Fruit fly (Drosophila melanogaster) whole organism, embryonic: Measurements from ENCODE around the gene anox.

Experiments
- Adf1 ChIP-seq: fragments of 200-800 bp; sonication (Bioruptor generic); IDR thresholded peaks from 2 replicates; pipeline ENCODE4 v1.3.6; 2022; ENCODE audit warnings: missing biosample characterization, missing genetic modification characterization
- Antp ChIP-seq: fragments of 200-800 bp; sonication (Bioruptor generic); optimal IDR thresholded peaks from 3 replicates; lab custom pipeline; 2016; ENCODE audit warnings: missing biosample characterization, missing genetic modification characterization
- Bdp1 ChIP-seq: fragments of 200-800 bp; sonication (Bioruptor generic); optimal IDR thresholded peaks from 3 replicates; lab custom pipeline; 2016; ENCODE audit warnings: missing biosample characterization, missing genetic modification characterization
- BtbVII ChIP-seq: fragments of 200-800 bp; sonication (Bioruptor generic); optimal IDR thresholded peaks from 3 replicates; lab custom pipeline; 2017; ENCODE audit warnings: missing biosample characterization, mild to moderate bottlenecking, missing genetic modification characterization
- CG10209 ChIP-seq: fragments of 200-800 bp; sonication (Bioruptor generic); optimal IDR thresholded peaks from 3 replicates; lab custom pipeline; 2017; ENCODE audit warnings: missing biosample characterization, mild to moderate bottlenecking, missing genetic modification characterization, missing genetic modification reagents
- CG11247 ChIP-seq: fragments of 200-800 bp; sonication (Bioruptor generic); IDR thresholded peaks from 2 replicates; pipeline ENCODE4 v1.3.6; 2022; ENCODE audit warnings: missing biosample characterization, missing genetic modification characterization
- CG11398 ChIP-seq: fragments of 200-800 bp; sonication (Bioruptor generic); optimal IDR thresholded peaks from 2 replicates; lab custom pipeline; 2016; ENCODE audit warnings: missing biosample characterization, missing genetic modification characterization
- CG12104 ChIP-seq: fragments of 200-800 bp; sonication (Bioruptor generic); optimal IDR thresholded peaks from 3 replicates; lab custom pipeline; 2016; ENCODE audit warnings: missing biosample characterization, missing genetic modification characterization
- CG14050 ChIP-seq: fragments of 200-800 bp; sonication (Bioruptor generic); IDR thresholded peaks from 3 replicates; pipeline ENCODE4 v1.3.6; 2022; ENCODE audit warnings: missing biosample characterization, missing genetic modification characterization
- CG14860 ChIP-seq: fragments of 200-800 bp; sonication (Bioruptor generic); IDR thresholded peaks from 3 replicates; pipeline ENCODE4 v1.3.6; 2022; ENCODE audit warnings: missing biosample characterization, missing genetic modification characterization; ENCODE audit not compliant: partially characterized antibody
- CG1832 ChIP-seq: fragments of 200-800 bp; sonication (Bioruptor generic); optimal IDR thresholded peaks from 2 replicates; lab custom pipeline; 2017; ENCODE audit warnings: missing biosample characterization, mild to moderate bottlenecking, missing genetic modification characterization, inconsistent platforms
- CG31388 ChIP-seq: fragments of 200-800 bp; sonication (Bioruptor generic); optimal IDR thresholded peaks from 2 replicates; lab custom pipeline; 2016; ENCODE audit warnings: missing biosample characterization, missing genetic modification characterization
- CG32532 ChIP-seq: fragments of 200-800 bp; sonication (Bioruptor generic); IDR thresholded peaks from 2 replicates; pipeline ENCODE4 v1.3.6; 2022; ENCODE audit warnings: missing biosample characterization, missing genetic modification characterization
- CG34224 ChIP-seq: fragments of 200-800 bp; sonication (Bioruptor generic); IDR thresholded peaks from 3 replicates; pipeline ENCODE4 v1.3.6; 2022; ENCODE audit warnings: missing biosample characterization, missing genetic modification characterization; ENCODE audit not compliant: partially characterized antibody
- CG4404 ChIP-seq: fragments of 200-800 bp; sonication (Bioruptor generic); IDR thresholded peaks from 2 replicates; pipeline ENCODE4 v1.3.6; 2022; ENCODE audit warnings: missing biosample characterization, missing genetic modification characterization
- CG6272 ChIP-seq: fragments of 200-800 bp; sonication (Bioruptor generic); IDR thresholded peaks from 2 replicates; pipeline ENCODE4 v1.3.6; 2022; ENCODE audit warnings: missing biosample characterization, missing genetic modification characterization
- CG6854 ChIP-seq: fragments of 200-800 bp; sonication (Bioruptor generic); optimal IDR thresholded peaks from 3 replicates; lab custom pipeline; 2017; ENCODE audit warnings: missing biosample characterization, mild to moderate bottlenecking, missing genetic modification characterization
- CG7928 ChIP-seq: fragments of 200-800 bp; sonication (Bioruptor generic); optimal IDR thresholded peaks from 2 replicates; lab custom pipeline; 2017; ENCODE audit warnings: missing biosample characterization, mild to moderate bottlenecking, missing genetic modification characterization
- CG9932 ChIP-seq: fragments of 200-800 bp; sonication (Bioruptor generic); IDR thresholded peaks from 2 replicates; pipeline ENCODE4 v1.3.6; 2022; ENCODE audit warnings: missing biosample characterization, missing genetic modification characterization
- Dfd ChIP-seq, 2 experiments: fragments of >200 bp; optimal IDR thresholded peaks; 2 replicates each; lab custom pipeline; 2017; ENCODE audit warnings: missing biosample characterization in 2 of 2, missing genetic modification characterization in 2 of 2
- Eip74EF ChIP-seq, 2 experiments: fragments of 200-800 bp in 1 of 2; fragments of >200 bp in 1 of 2; sonication (Bioruptor generic) in 1 of 2; optimal IDR thresholded peaks; 2 replicates each; lab custom pipeline; 2017 to 2019; ENCODE audit warnings: missing biosample characterization in 2 of 2, missing genetic modification characterization in 2 of 2, mild to moderate bottlenecking in 1 of 2, moderate library complexity in 1 of 2
- Fer1 ChIP-seq: fragments of 200-800 bp; sonication (Bioruptor generic); optimal IDR thresholded peaks from 2 replicates; lab custom pipeline; 2017; ENCODE audit warnings: missing biosample characterization, mild to moderate bottlenecking, missing genetic modification characterization
- Gug ChIP-seq: fragments of 200-800 bp; sonication (Bioruptor generic); IDR thresholded peaks from 4 replicates; pipeline ENCODE4 v1.3.6; 2022; ENCODE audit warnings: missing biosample characterization, missing genetic modification characterization
- HmgD ChIP-seq: fragments of 200-800 bp; sonication (Bioruptor generic); optimal IDR thresholded peaks from 3 replicates; lab custom pipeline; 2016; ENCODE audit warnings: missing biosample characterization, missing genetic modification characterization
- Jarid2 ChIP-seq: fragments of 200-800 bp; sonication (Bioruptor generic); optimal IDR thresholded peaks from 3 replicates; lab custom pipeline; 2017; ENCODE audit warnings: mild to moderate bottlenecking, missing biosample characterization, missing genetic modification reagents, missing genetic modification characterization
- MBD-R2 ChIP-seq: fragments of 200-800 bp; sonication (Bioruptor generic); IDR thresholded peaks from 2 replicates; pipeline ENCODE4 v1.3.6; 2022; ENCODE audit warnings: missing biosample characterization, missing genetic modification characterization
- MESR4 ChIP-seq: fragments of 200-800 bp; sonication (Bioruptor generic); optimal IDR thresholded peaks from 2 replicates; lab custom pipeline; 2018; ENCODE audit warnings: missing biosample characterization, mild to moderate bottlenecking, missing genetic modification characterization, moderate library complexity
- Max ChIP-seq: fragments of 200-800 bp; sonication (Bioruptor generic); optimal IDR thresholded peaks from 2 replicates; lab custom pipeline; 2016; ENCODE audit warnings: missing biosample characterization, mild to moderate bottlenecking, missing genetic modification characterization
- Pdp1 ChIP-seq, 2 experiments: fragments of 200-800 bp; sonication (Bioruptor generic); optimal IDR thresholded peaks; 3 replicates each; lab custom pipeline; 2016; ENCODE audit warnings: missing biosample characterization in 2 of 2, missing genetic modification characterization in 2 of 2, mild to moderate bottlenecking in 1 of 2, moderate library complexity in 1 of 2
- al ChIP-seq: fragments of 200-800 bp; sonication (Bioruptor generic); IDR thresholded peaks from 2 replicates; pipeline ENCODE4 v1.3.6; 2022; ENCODE audit warnings: missing biosample characterization, missing genetic modification characterization
- ap ChIP-seq: fragments of 200-800 bp; sonication (Bioruptor generic); IDR thresholded peaks from 2 replicates; pipeline ENCODE4 v1.3.6; 2022; ENCODE audit warnings: missing biosample characterization, missing genetic modification characterization
- chif ChIP-seq, 2 experiments: fragments of 200-800 bp; sonication (Bioruptor generic); optimal IDR thresholded peaks; 3 replicates each; lab custom pipeline; 2016; ENCODE audit warnings: missing biosample characterization in 2 of 2, missing genetic modification characterization in 2 of 2
- crol ChIP-seq: fragments of 200-800 bp; sonication (Bioruptor generic); IDR thresholded peaks from 2 replicates; pipeline ENCODE4 v1.3.6; 2022; ENCODE audit warnings: missing biosample characterization, missing genetic modification characterization
- disco-r ChIP-seq: fragments of 200-800 bp; sonication (Bioruptor generic); optimal IDR thresholded peaks from 2 replicates; lab custom pipeline; 2016; ENCODE audit warnings: missing biosample characterization, missing genetic modification characterization
- dmrt99B ChIP-seq: fragments of 200-800 bp; sonication (Bioruptor generic); optimal IDR thresholded peaks from 2 replicates; lab custom pipeline; 2018; ENCODE audit warnings: missing biosample characterization, mild to moderate bottlenecking, missing genetic modification characterization, moderate library complexity
- eve ChIP-seq, 2 experiments: fragments of >200 bp; optimal IDR thresholded peaks; 2 replicates each; lab custom pipeline; 2017; ENCODE audit warnings: missing biosample characterization in 2 of 2, missing genetic modification characterization in 2 of 2
- grn ChIP-seq: fragments of 200-800 bp; sonication (Bioruptor generic); optimal IDR thresholded peaks from 3 replicates; lab custom pipeline; 2017; ENCODE audit warnings: missing biosample characterization, missing genetic modification characterization
- gt ChIP-seq: fragments of 200-800 bp; sonication (Bioruptor generic); IDR thresholded peaks from 2 replicates; pipeline ENCODE4 v1.3.6; 2022; ENCODE audit warnings: missing biosample characterization, missing genetic modification characterization
- hkb ChIP-seq, 2 experiments: fragments of 200-800 bp in 1 of 2; fragments of >200 bp in 1 of 2; sonication (Bioruptor generic) in 1 of 2; IDR thresholded peaks in 1 of 2; optimal IDR thresholded peaks in 1 of 2; 2 replicates each; pipeline versions ENCODE4 v1.3.6 to Lab custom; 2017 to 2022; ENCODE audit warnings: missing biosample characterization in 1 of 2, missing genetic modification characterization in 1 of 2
- kay ChIP-seq: fragments of 200-800 bp; sonication (Bioruptor generic); optimal IDR thresholded peaks from 2 replicates; lab custom pipeline; 2016; ENCODE audit warnings: missing biosample characterization, missing genetic modification characterization
- mld ChIP-seq: fragments of 200-800 bp; sonication (Bioruptor generic); IDR thresholded peaks from 3 replicates; pipeline ENCODE4 v1.3.6; 2022; ENCODE audit warnings: missing biosample characterization, missing genetic modification characterization; ENCODE audit not compliant: partially characterized antibody
- nom ChIP-seq: fragments of 200-800 bp; sonication (Bioruptor generic); optimal IDR thresholded peaks from 2 replicates; lab custom pipeline; 2017; ENCODE audit warnings: missing biosample characterization, missing genetic modification characterization, mild to moderate bottlenecking, moderate library complexity, missing genetic modification reagents
- pho ChIP-seq: fragments of 200-800 bp; sonication (Bioruptor generic); optimal IDR thresholded peaks from 2 replicates; lab custom pipeline; 2016; ENCODE audit warnings: missing biosample characterization, missing genetic modification characterization
- psq ChIP-seq: fragments of 200-800 bp; sonication (Bioruptor generic); optimal IDR thresholded peaks from 2 replicates; lab custom pipeline; 2017; ENCODE audit warnings: missing biosample characterization, missing genetic modification characterization
- pum ChIP-seq: fragments of 200-800 bp; sonication (Bioruptor generic); optimal IDR thresholded peaks from 2 replicates; lab custom pipeline; 2016; ENCODE audit warnings: missing biosample characterization, missing genetic modification characterization
- shn ChIP-seq: fragments of 200-800 bp; sonication (Bioruptor generic); optimal IDR thresholded peaks from 3 replicates; lab custom pipeline; 2016; ENCODE audit warnings: missing biosample characterization, missing genetic modification characterization
- sim ChIP-seq: fragments of 200-800 bp; sonication (Bioruptor generic); IDR thresholded peaks from 2 replicates; pipeline ENCODE4 v1.3.6; 2022; ENCODE audit warnings: missing biosample characterization, missing genetic modification characterization
- sima ChIP-seq: fragments of 200-800 bp; sonication (Bioruptor generic); optimal IDR thresholded peaks from 2 replicates; lab custom pipeline; 2016; ENCODE audit warnings: missing biosample characterization, missing genetic modification characterization
- zfh1 ChIP-seq: fragments of 200-800 bp; sonication (Bioruptor generic); IDR thresholded peaks from 3 replicates; pipeline ENCODE4 v1.3.6; 2022; ENCODE audit warnings: missing biosample characterization, missing genetic modification characterization

Gene anox

DNA sequence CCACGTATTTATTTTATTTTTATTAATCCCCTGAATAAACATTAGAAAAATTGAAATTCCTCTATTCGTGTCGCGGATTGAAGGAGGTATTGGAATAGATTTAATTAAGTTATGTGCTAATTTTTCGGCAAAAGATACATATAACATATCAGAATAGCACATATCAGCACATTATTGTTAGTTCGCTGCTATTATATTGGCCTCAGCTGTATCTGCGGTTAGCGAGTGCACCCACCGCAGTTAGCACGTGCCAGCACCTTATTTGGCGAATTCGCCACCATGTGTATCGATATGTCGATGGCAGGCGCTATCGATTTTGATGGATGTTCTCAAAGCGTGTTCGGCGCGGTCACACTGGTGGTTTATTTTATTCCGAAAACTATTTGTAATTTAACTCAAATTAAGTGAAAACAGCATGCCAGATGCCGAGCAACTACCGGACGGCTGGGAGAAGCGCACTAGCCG lies 26.0 kb upstream of the anox start, which contains the start of gene dod (continued):
- no peak for TF ChIP-seq hkb (optimal IDR thresholded peaks at IDR 0.05; lab: Kevin White, UChicago)
- peak; percentile 41; the same call in 1 of the 2 replicates for TF ChIP-seq hkb (GFP tag; IDR thresholded peaks at IDR 0.05; lab: Robert Waterston, UW)
- peak; percentile 37; the same call in 1 of the 4 replicates for TF ChIP-seq Gug (GFP tag; lab: Robert Waterston, UW)
- TF ChIP-seq sim (GFP tag; lab: Robert Waterston, UW): peak; percentile 30; the same call in 1 of the 2 replicates
- no peak for TF ChIP-seq sima (GFP tag; lab: Kevin White, UChicago)
- TF ChIP-seq shn: peak; percentile 57
- TF ChIP-seq Bdp1 (GFP tag; lab: Kevin White, UChicago): peak; percentile 44
- no peak for TF ChIP-seq CG11398 (GFP tag; lab: Kevin White, UChicago)
- peak; percentile 65; the same call in 2 of the 3 replicates for TF ChIP-seq CG34224 (GFP tag; lab: Robert Waterston, UW)
- peak; percentile 73 for TF ChIP-seq CG9932 (GFP tag; lab: Robert Waterston, UW)
- TF ChIP-seq Pdp1 (GFP tag; optimal IDR thresholded peaks at IDR 0.05; lab: Kevin White, UChicago): peak; percentile 26 to 53
- TF ChIP-seq mld (GFP tag; lab: Robert Waterston, UW): peak; percentile 69; the same call in 1 of the 3 replicates
- peak; percentile 63 for TF ChIP-seq pho (GFP tag; lab: Kevin White, UChicago)
- peak in 1 of 2 experiments; percentile 66 for TF ChIP-seq Eip74EF (GFP tag; optimal IDR thresholded peaks at IDR 0.05; lab: Kevin White, UChicago)
- TF ChIP-seq psq (GFP tag; lab: Kevin White, UChicago): no peak
- no peak for TF ChIP-seq CG1832 (GFP tag; lab: Kevin White, UChicago)
- no peak for TF ChIP-seq CG12104 (GFP tag; lab: Kevin White, UChicago)
- TF ChIP-seq Fer1 (GFP tag; lab: Kevin White, UChicago): peak; percentile 63
- peak; percentile 26 for TF ChIP-seq nom (GFP tag; lab: Kevin White, UChicago)
- TF ChIP-seq CG31388 (GFP tag; lab: Kevin White, UChicago): no peak
- no peak for TF ChIP-seq grn (GFP tag; lab: Kevin White, UChicago)
- peak; percentile 1 for TF ChIP-seq kay (GFP tag; lab: Kevin White, UChicago)
- TF ChIP-seq HmgD (GFP tag; lab: Kevin White, UChicago): peak; percentile 58
- TF ChIP-seq disco-r (GFP tag; lab: Kevin White, UChicago): no peak
- peak; percentile 33 for TF ChIP-seq CG6854 (GFP tag; lab: Kevin White, UChicago)
- peak; percentile 44 for TF ChIP-seq pum
- peak; percentile 98 for TF ChIP-seq MBD-R2
- peak; percentile 29 to 32 for TF ChIP-seq chif (GFP tag; optimal IDR thresholded peaks at IDR 0.05; lab: Kevin White, UChicago)
- TF ChIP-seq CG10209 (GFP tag; lab: Kevin White, UChicago): peak; percentile 21
- TF ChIP-seq gt (GFP tag; lab: Robert Waterston, UW): no peak
- TF ChIP-seq CG14050 (GFP tag; lab: Robert Waterston, UW): 0 out of 3 replicates have a peak, but pooled peaks have one; percentile 14
- TF ChIP-seq CG4404 (GFP tag; lab: Robert Waterston, UW): 0 out of 2 replicates have a peak, but pooled peaks have one; percentile 23
- TF ChIP-seq zfh1 (GFP tag; lab: Robert Waterston, UW): peak; percentile 59; the same call in 2 of the 3 replicates
- no peak for TF ChIP-seq ap (GFP tag; lab: Robert Waterston, UW)
- peak; percentile 69 for TF ChIP-seq CG32532 (GFP tag; lab: Robert Waterston, UW)
- no peak for TF ChIP-seq Dfd (GFP tag; optimal IDR thresholded peaks at IDR 0.05; lab: Kevin White, UChicago)
- TF ChIP-seq BtbVII (GFP tag; lab: Kevin White, UChicago): peak; percentile 21
- TF ChIP-seq eve (GFP tag; optimal IDR thresholded peaks at IDR 0.05; lab: Kevin White, UChicago): no peak
- peak; percentile 24 for TF ChIP-seq CG7928 (GFP tag; lab: Kevin White, UChicago)
- peak; percentile 45; the same call in 1 of the 2 replicates for TF ChIP-seq CG6272 (GFP tag; lab: Robert Waterston, UW)
- 0 out of 2 replicates have a peak, but pooled peaks have one; percentile 32 for TF ChIP-seq al (GFP tag; lab: Robert Waterston, UW)
- TF ChIP-seq MESR4 (GFP tag; lab: Kevin White, UChicago): peak; percentile 79
- TF ChIP-seq Antp (GFP tag; lab: Kevin White, UChicago): peak; percentile 54
- TF ChIP-seq dmrt99B (tag; lab: Kevin White, UChicago): no peak
- TF ChIP-seq Jarid2: no peak
- TF ChIP-seq Adf1 (GFP tag; lab: Robert Waterston, UW): peak; percentile 44
- no peak for TF ChIP-seq crol (GFP tag; lab: Robert Waterston, UW)
- peak; percentile 58 for TF ChIP-seq Max
- TF ChIP-seq CG11247 (GFP tag; lab: Robert Waterston, UW): 0 out of 2 replicates have a peak, but pooled peaks have one; percentile 30
- peak; percentile 62; the same call in 2 of the 3 replicates for TF ChIP-seq CG14860 (GFP tag; lab: Robert Waterston, UW)
